Fruit fly (Drosophila melanogaster): Measurements from ENCODE around the gene Eig71Ee.

- TF ChIP-seq ken (GFP tag; IDR thresholded peaks at IDR 0.05) (no peak), CG8944 (GFP tag; optimal IDR thresholded peaks at IDR 0.05) (no peak)
Measured at dm6 chr3L:15639978-15640377, 15.8 kb downstream of the Eig71Ee start.
